Fruit fly (Drosophila melanogaster): Measurements from ENCODE around the gene CG14260.

DNA sequence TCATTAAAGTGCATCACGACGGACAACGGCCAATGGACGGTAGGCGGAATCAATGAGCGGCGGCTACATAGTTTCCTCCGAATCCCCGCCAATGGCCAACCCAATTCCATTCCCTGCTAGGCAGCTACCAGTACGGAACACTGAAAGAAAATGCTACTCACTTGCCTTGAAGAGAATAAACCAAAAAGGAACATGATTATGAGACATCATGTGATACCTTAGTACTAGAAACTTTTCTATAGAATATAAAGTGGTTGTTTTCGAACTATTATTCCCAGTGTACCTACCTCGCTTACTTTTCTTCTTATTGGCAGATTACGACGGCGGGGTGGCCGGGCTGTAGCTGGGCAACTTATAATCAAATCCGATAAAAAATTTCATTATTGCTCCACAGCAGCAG lies 40.5 kb upstream of the CG14260 start:
- TF ChIP-seq CG14711 (tag; optimal IDR thresholded peaks at IDR 0.05), result no peak
- no peak for TF ChIP-seq CG5204 (GFP tag; optimal IDR thresholded peaks at IDR 0.05)
